Worm (Caenorhabditis elegans) whole organism, L2 larva: Measurements from ENCODE around the gene F58E6.11.

ENCODE experiments used
- R02D3.7 ChIP-seq: fragments of 150-350 bp; optimal IDR thresholded peaks from 2 replicates; lab custom pipeline; 2014; ENCODE audit warnings: missing biosample characterization, missing genetic modification characterization
- ama-1 ChIP-seq: fragments of 150-350 bp; optimal IDR thresholded peaks from 2 replicates; lab custom pipeline; 2018; ENCODE audit warnings: inconsistent platforms
- ceh-82 ChIP-seq: fragments of 150-350 bp; optimal IDR thresholded peaks from 2 replicates; lab custom pipeline; 2014; ENCODE audit warnings: missing biosample characterization, missing genetic modification characterization
- egl-27 ChIP-seq: sonication (generic microtip); optimal IDR thresholded peaks from 3 replicates; lab custom pipeline; 2017; ENCODE audit warnings: missing biosample characterization, missing genetic modification reagents, missing genetic modification characterization
- lin-11 ChIP-seq: fragments of 150-350 bp; sonication (generic microtip); optimal IDR thresholded peaks from 2 replicates; lab custom pipeline; 2014; ENCODE audit warnings: missing biosample characterization, missing genetic modification characterization, inconsistent platforms, mixed read lengths
- lin-13 ChIP-seq: fragments of 150-350 bp; optimal IDR thresholded peaks from 2 replicates; lab custom pipeline; 2014; ENCODE audit warnings: missing biosample characterization, missing genetic modification reagents, missing genetic modification characterization
- nhr-237 ChIP-seq: fragments of 150-350 bp; optimal IDR thresholded peaks from 2 replicates; lab custom pipeline; 2014; ENCODE audit warnings: missing biosample characterization, missing genetic modification characterization
- nhr-25 ChIP-seq: fragments of 150-350 bp; sonication (generic microtip); optimal IDR thresholded peaks from 3 replicates; lab custom pipeline; 2014; ENCODE audit warnings: missing biosample characterization, missing genetic modification characterization
- unc-39 ChIP-seq: fragments of 150-350 bp; optimal IDR thresholded peaks from 2 replicates; lab custom pipeline; 2014; ENCODE audit warnings: missing biosample characterization, missing genetic modification characterization
- unc-55 ChIP-seq: fragments of 150-350 bp; sonication (generic microtip); optimal IDR thresholded peaks from 3 replicates; lab custom pipeline; 2014; ENCODE audit warnings: missing biosample characterization, missing genetic modification reagents, missing genetic modification characterization
- unc-62 ChIP-seq: fragments of 150-350 bp; optimal IDR thresholded peaks from 2 replicates; lab custom pipeline; 2014; ENCODE audit warnings: missing biosample characterization, missing genetic modification reagents, missing genetic modification characterization
- zag-1 ChIP-seq: fragments of 150-350 bp; optimal IDR thresholded peaks from 2 replicates; lab custom pipeline; 2014; ENCODE audit warnings: missing biosample characterization, missing genetic modification characterization

DNA sequence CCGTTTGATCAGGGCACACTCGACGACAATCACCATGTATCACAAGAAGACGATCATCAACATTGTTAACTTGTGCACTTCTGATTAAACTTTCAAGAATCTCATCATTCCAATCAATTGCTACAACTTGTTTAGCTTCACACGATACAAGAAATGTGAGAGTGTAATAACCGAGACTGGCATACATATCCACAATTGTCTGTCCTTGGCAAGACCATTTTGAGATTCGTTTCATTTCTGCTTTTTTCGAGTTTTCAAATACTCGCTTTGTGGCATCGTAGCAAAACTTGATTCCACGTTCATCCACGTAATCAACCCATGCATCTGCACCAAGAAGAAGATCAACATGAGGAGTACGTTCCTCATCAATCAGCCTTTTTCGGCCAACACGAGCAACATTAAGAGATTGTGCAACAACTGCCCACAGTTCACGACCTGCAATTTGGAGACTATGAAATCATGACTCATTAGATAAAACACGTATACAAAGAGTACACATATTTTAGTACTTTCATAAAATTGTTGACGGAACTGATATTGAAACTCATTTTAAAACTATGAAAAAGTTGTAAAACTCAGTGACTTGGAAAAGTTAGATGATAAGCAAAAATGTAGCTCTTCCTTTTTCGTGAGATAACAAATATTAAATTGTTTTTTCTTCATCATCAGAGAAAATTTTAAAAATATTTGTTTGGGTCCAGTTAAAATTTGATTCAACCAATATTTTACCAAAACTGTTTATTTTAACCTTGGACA, 45.2 kb downstream of the F58E6.11 start:
- TF ChIP-seq zag-1 (no peak), ceh-82 (tag; lab: Kevin White, UChicago) (no peak), nhr-237 (tag; lab: Kevin White, UChicago) (no peak), unc-62 (GFP tag; lab: Kevin White, UChicago) (no peak), lin-11 (tag; lab: Kevin White, UChicago) (no peak), unc-55 (GFP tag; lab: Kevin White, UChicago) (no peak), nhr-25 (tag; lab: Kevin White, UChicago) (no peak), R02D3.7 (tag; lab: Kevin White, UChicago) (no peak), lin-13 (GFP tag; lab: Kevin White, UChicago) (no peak), egl-27 (tag; lab: Kevin White, UChicago) (no peak), unc-39 (no peak), ama-1 (lab: Kevin White, UChicago) (no peak)
